Fruit fly (Drosophila melanogaster) whole organism, wandering third instar larva: ENCODE measurements around the gene UQCR-Q.
A peak's percentile ranks its signal among the peaks of the same experiment; 100 is the strongest.

ENCODE experiments used
- Abd-B ChIP-seq: fragments of >200 bp; optimal IDR thresholded peaks from 2 replicates; lab custom pipeline; 2017; ENCODE audit warnings: missing biosample characterization, missing genetic modification characterization
- CG32264 ChIP-seq: fragments of 200-800 bp; sonication (Bioruptor generic); optimal IDR thresholded peaks from 2 replicates; lab custom pipeline; 2016; ENCODE audit warnings: missing biosample characterization, missing genetic modification characterization
- CG9705 ChIP-seq: fragments of 200-800 bp; sonication (Bioruptor generic); optimal IDR thresholded peaks from 2 replicates; lab custom pipeline; 2018; ENCODE audit warnings: missing biosample characterization, mild to moderate bottlenecking, missing genetic modification characterization
- CrebA ChIP-seq: fragments of 200-800 bp; sonication (Bioruptor generic); optimal IDR thresholded peaks from 2 replicates; lab custom pipeline; 2016; ENCODE audit warnings: missing biosample characterization, mild to moderate bottlenecking, missing genetic modification characterization, borderline replicate concordance
- Dfd ChIP-seq: fragments of >200 bp; optimal IDR thresholded peaks from 2 replicates; lab custom pipeline; 2017; ENCODE audit warnings: missing biosample characterization, missing genetic modification characterization
- Dif ChIP-seq: fragments of 200-275, 200-300 bp; sonication (Bioruptor generic); optimal IDR thresholded peaks from 2 replicates; lab custom pipeline; 2018; ENCODE audit warnings: missing biosample characterization, missing genetic modification characterization; ENCODE audit not compliant: partially characterized antibody
- GATAd ChIP-seq: sonication (Bioruptor generic); optimal IDR thresholded peaks from 2 replicates; lab custom pipeline; 2016; ENCODE audit warnings: missing biosample characterization, missing genetic modification characterization
- HLH106 ChIP-seq: fragments of 200-800 bp; optimal IDR thresholded peaks from 3 replicates; lab custom pipeline; 2019; ENCODE audit warnings: missing biosample characterization, mild to moderate bottlenecking, missing genetic modification characterization, moderate library complexity
- Hnf4 ChIP-seq: fragments of 200-800 bp; sonication (Bioruptor generic); optimal IDR thresholded peaks from 2 replicates; lab custom pipeline; 2016; ENCODE audit warnings: missing biosample characterization, mild to moderate bottlenecking, missing genetic modification characterization
- Hr78 ChIP-seq: fragments of >200 bp; optimal IDR thresholded peaks from 2 replicates; lab custom pipeline; 2017; ENCODE audit warnings: missing biosample characterization, missing genetic modification characterization
- Hr83 ChIP-seq: fragments of 200-300 bp; sonication (Bioruptor generic); optimal IDR thresholded peaks from 2 replicates; lab custom pipeline; 2016; ENCODE audit warnings: missing biosample characterization, mild to moderate bottlenecking, missing genetic modification characterization, moderate library complexity; ENCODE audit not compliant: poor library complexity, severe bottlenecking
- Jra ChIP-seq: sonication (Bioruptor generic); optimal IDR thresholded peaks from 2 replicates; lab custom pipeline; 2016; ENCODE audit warnings: missing biosample characterization, missing genetic modification characterization
- Mio ChIP-seq: sonication (Bioruptor generic); optimal IDR thresholded peaks from 2 replicates; lab custom pipeline; 2016; ENCODE audit warnings: missing biosample characterization, missing genetic modification characterization
- Myc ChIP-seq: fragments of >200 bp; optimal IDR thresholded peaks from 2 replicates; lab custom pipeline; 2017
- N ChIP-seq: fragments of >200 bp; optimal IDR thresholded peaks from 2 replicates; lab custom pipeline; 2018; ENCODE audit warnings: missing biosample characterization, missing external identifiers, missing genetic modification characterization
- OdsH ChIP-seq: fragments of 200-800 bp; sonication (Bioruptor generic); optimal IDR thresholded peaks from 2 replicates; lab custom pipeline; 2016; ENCODE audit warnings: missing biosample characterization, mild to moderate bottlenecking, missing genetic modification characterization
- Rel ChIP-seq, 2 experiments: fragments of 200-800 bp; sonication (Bioruptor generic) in 1 of 2; optimal IDR thresholded peaks; 2 replicates in 1 of 2; 3 replicates in 1 of 2; lab custom pipeline; 2016 to 2019; ENCODE audit warnings: mild to moderate bottlenecking in 2 of 2, missing biosample characterization in 2 of 2, missing genetic modification characterization in 2 of 2, moderate library complexity in 1 of 2
- Sp1 ChIP-seq: fragments of 200-800 bp; sonication (Bioruptor generic); optimal IDR thresholded peaks from 3 replicates; lab custom pipeline; 2019; ENCODE audit warnings: missing biosample characterization, mild to moderate bottlenecking, missing genetic modification characterization, moderate library complexity
- Vsx2 ChIP-seq: fragments of 200-300, 225-300 bp; sonication (Bioruptor generic); optimal IDR thresholded peaks from 2 replicates; lab custom pipeline; 2018; ENCODE audit warnings: missing biosample characterization, missing genetic modification characterization; ENCODE audit not compliant: partially characterized antibody
- br ChIP-seq: fragments of 200-800 bp; sonication (Bioruptor generic); optimal IDR thresholded peaks from 2 replicates; lab custom pipeline; 2016; ENCODE audit warnings: missing biosample characterization, missing genetic modification characterization
- brk ChIP-seq: fragments of 200-800 bp; sonication (Bioruptor generic); optimal IDR thresholded peaks from 2 replicates; lab custom pipeline; 2016; ENCODE audit warnings: missing biosample characterization, mild to moderate bottlenecking, missing genetic modification characterization
- dl ChIP-seq, 2 experiments: fragments of 175-275, 200-275 bp in 1 of 2; fragments of 200-275 bp in 1 of 2; sonication (Bioruptor generic); optimal IDR thresholded peaks; lab custom pipeline; 2018; ENCODE audit warnings: mild to moderate bottlenecking in 2 of 2, missing biosample characterization in 2 of 2, missing genetic modification characterization in 2 of 2, moderate library complexity in 2 of 2; ENCODE audit not compliant: partially characterized antibody in 2 of 2, insufficient read depth in 1 of 2
- dmrt93B ChIP-seq: fragments of 200-800 bp; sonication (Bioruptor generic); optimal IDR thresholded peaks from 2 replicates; lab custom pipeline; 2018; ENCODE audit warnings: missing biosample characterization, mild to moderate bottlenecking, missing genetic modification characterization
- dsf ChIP-seq: sonication (Bioruptor generic); optimal IDR thresholded peaks from 2 replicates; lab custom pipeline; 2016; ENCODE audit warnings: missing biosample characterization, missing genetic modification characterization, borderline replicate concordance
- ey ChIP-seq: fragments of 200-800 bp; sonication (Bioruptor generic); optimal IDR thresholded peaks from 2 replicates; lab custom pipeline; 2016; ENCODE audit warnings: missing biosample characterization, missing genetic modification characterization
- foxo ChIP-seq, 2 experiments: fragments of 200-800 bp; sonication (Bioruptor generic); optimal IDR thresholded peaks; 2 replicates in 1 of 2; 3 replicates in 1 of 2; lab custom pipeline; 2016 to 2017; ENCODE audit warnings: missing biosample characterization in 2 of 2, missing genetic modification characterization in 2 of 2
- fru ChIP-seq: fragments of 200-800 bp; sonication (Bioruptor generic); optimal IDR thresholded peaks from 3 replicates; lab custom pipeline; 2016; ENCODE audit warnings: missing biosample characterization, mild to moderate bottlenecking, missing genetic modification characterization
- h ChIP-seq: fragments of 200-800 bp; sonication (Bioruptor generic); optimal IDR thresholded peaks from 3 replicates; lab custom pipeline; 2016; ENCODE audit warnings: missing biosample characterization, mild to moderate bottlenecking, missing genetic modification characterization
- jim ChIP-seq: fragments of 175-275, 200-325 bp; sonication (Bioruptor generic); optimal IDR thresholded peaks from 2 replicates; lab custom pipeline; 2016; ENCODE audit warnings: missing biosample characterization, mild to moderate bottlenecking, missing genetic modification characterization
- lola ChIP-seq: fragments of >200 bp; optimal IDR thresholded peaks from 2 replicates; lab custom pipeline; 2017; ENCODE audit warnings: missing biosample characterization, missing genetic modification characterization
- pan ChIP-seq: fragments of >200 bp; optimal IDR thresholded peaks from 2 replicates; lab custom pipeline; 2017
- psq ChIP-seq: fragments of 200-800 bp; sonication (Bioruptor generic); optimal IDR thresholded peaks from 3 replicates; lab custom pipeline; 2017; ENCODE audit warnings: missing biosample characterization, mild to moderate bottlenecking, missing genetic modification characterization, moderate library complexity
- rgr ChIP-seq: fragments of 200-800 bp; sonication (Bioruptor generic); optimal IDR thresholded peaks from 3 replicates; lab custom pipeline; 2016; ENCODE audit warnings: missing biosample characterization, mild to moderate bottlenecking, missing genetic modification characterization
- sage ChIP-seq: fragments of 200-800 bp; sonication (Bioruptor generic); optimal IDR thresholded peaks from 2 replicates; lab custom pipeline; 2016; ENCODE audit warnings: missing biosample characterization, mild to moderate bottlenecking, missing genetic modification characterization
- sv ChIP-seq: fragments of 200-800 bp; sonication (Bioruptor generic); optimal IDR thresholded peaks from 3 replicates; lab custom pipeline; 2016; ENCODE audit warnings: missing biosample characterization, missing genetic modification characterization
- tai ChIP-seq: sonication (Bioruptor generic); optimal IDR thresholded peaks from 2 replicates; lab custom pipeline; 2016; ENCODE audit warnings: missing biosample characterization, missing genetic modification characterization
- usp ChIP-seq: fragments of >200 bp; optimal IDR thresholded peaks from 2 replicates; lab custom pipeline; 2017; ENCODE audit warnings: missing biosample characterization, missing genetic modification characterization
- woc ChIP-seq: sonication (Bioruptor generic); optimal IDR thresholded peaks from 2 replicates; lab custom pipeline; 2016; ENCODE audit warnings: missing biosample characterization, mild to moderate bottlenecking, missing genetic modification characterization

The UQCR-Q gene

dm6 chr3L:17430957-17431585, 43.5 kb upstream of the UQCR-Q start:
- peak; percentile 5 for TF ChIP-seq h
- TF ChIP-seq rgr, result no peak
- no peak for TF ChIP-seq Jra (GFP tag; lab: Kevin White, UChicago)
- peak; percentile 21 for TF ChIP-seq CG32264 (GFP tag; lab: Kevin White, UChicago)
- no peak for TF ChIP-seq CG9705 (GFP tag; lab: Kevin White, UChicago)
- TF ChIP-seq foxo (GFP tag; optimal IDR thresholded peaks at IDR 0.05; lab: Kevin White, UChicago), result peak in 1 of 2 experiments; percentile 33
- peak; percentile 14 for TF ChIP-seq br
- TF ChIP-seq ey (GFP tag; lab: Kevin White, UChicago), result peak; percentile 22
- TF ChIP-seq fru (GFP tag; lab: Kevin White, UChicago), result peak; percentile 47
- TF ChIP-seq woc, result peak; percentile 20

DNA sequence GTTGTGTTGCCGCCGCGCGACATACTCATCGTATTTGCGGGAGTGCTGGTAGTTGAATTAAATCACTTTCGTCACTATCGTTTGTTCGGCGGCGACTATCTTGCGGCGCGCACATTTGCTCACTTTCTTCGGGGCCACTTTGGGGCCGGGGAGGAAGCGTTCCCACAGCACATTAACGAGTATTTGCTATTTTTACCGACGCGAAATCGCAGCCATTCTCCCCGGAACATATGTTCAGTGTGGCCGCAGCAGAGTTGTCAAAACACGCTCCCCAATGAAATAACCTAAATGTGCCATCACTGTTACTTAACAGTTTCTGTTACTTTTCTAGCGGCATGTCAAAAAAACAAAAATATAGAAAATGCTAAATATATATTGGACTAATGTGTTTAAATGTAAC, 41.6 kb upstream of the UQCR-Q start, which contains the start of gene frc:
frc (minus strand) TSS at position 244 of the 400 bp plus-strand sequence.
- TF ChIP-seq Rel (GFP tag; optimal IDR thresholded peaks at IDR 0.05; lab: Kevin White, UChicago), result no peak
- TF ChIP-seq Rel (tag; optimal IDR thresholded peaks at IDR 0.05; lab: Kevin White, UChicago), result peak; percentile 5
- no peak for TF ChIP-seq ey (GFP tag; lab: Kevin White, UChicago)
- TF ChIP-seq, all 38 proteins: peak for 1

DNA sequence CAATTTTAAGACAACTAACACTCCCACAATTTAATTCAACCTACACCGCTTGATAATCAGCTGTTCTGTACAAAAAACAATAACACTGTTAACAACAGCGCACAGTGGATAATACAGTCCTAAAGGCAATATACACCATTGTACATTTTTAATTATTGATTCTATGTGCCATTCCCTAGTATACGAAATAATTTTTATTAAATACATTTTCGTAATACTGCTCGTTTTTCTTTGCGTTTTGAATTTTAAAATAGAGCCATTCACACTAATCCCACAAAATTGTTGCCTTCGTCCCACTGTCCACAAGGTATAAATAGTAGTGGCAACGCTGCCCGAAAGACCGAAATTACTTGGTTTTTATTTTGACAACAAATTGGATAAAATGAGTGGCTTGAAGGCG, 41.0 kb upstream of the UQCR-Q start, which contains the start of the genes Coq4 and CG32176:
Coq4 (minus strand) TSS at position 67 of the 400 bp plus-strand sequence.
CG32176 (plus strand) TSS at position 314 of the 400 bp plus-strand sequence.
- TF ChIP-seq dmrt93B (GFP tag; lab: Kevin White, UChicago) (peak; percentile 92), dl (GFP tag; optimal IDR thresholded peaks at IDR 0.05; lab: Kevin White, UChicago; ENCODE audit: insufficient read depth in 1 of 2, partially characterized antibody in 2 of 2) (no peak), foxo (GFP tag; optimal IDR thresholded peaks at IDR 0.05; lab: Kevin White, UChicago) (peak; percentile 90 to 99), h (peak; percentile 98), Hr83 (GFP tag; lab: Kevin White, UChicago) (peak; percentile 91), Vsx2 (GFP tag; lab: Kevin White, UChicago) (no peak), Mio (GFP tag; lab: Kevin White, UChicago) (peak; percentile 82), rgr (peak; percentile 99), br (peak; percentile 98), Myc (lab: Kevin White, UChicago) (no peak), CG32264 (GFP tag; lab: Kevin White, UChicago) (peak; percentile 94), OdsH (peak; percentile 96), sv (GFP tag; lab: Kevin White, UChicago) (peak; percentile 99), usp (GFP tag; lab: Kevin White, UChicago) (no peak), woc (peak; percentile 96), CG9705 (GFP tag; lab: Kevin White, UChicago) (peak; percentile 95), dsf (peak; percentile 95), psq (peak; percentile 92), brk (GFP tag; lab: Kevin White, UChicago) (peak; percentile 95), Jra (GFP tag; lab: Kevin White, UChicago) (peak; percentile 96), Abd-B (GFP tag; lab: Kevin White, UChicago) (no peak), Rel (GFP tag; optimal IDR thresholded peaks at IDR 0.05; lab: Kevin White, UChicago) (peak; percentile 42), Rel (tag; optimal IDR thresholded peaks at IDR 0.05; lab: Kevin White, UChicago) (peak; percentile 82), Sp1 (GFP tag; lab: Kevin White, UChicago) (peak; percentile 94), pan (no peak), jim (GFP tag; lab: Kevin White, UChicago) (peak; percentile 46), Hr78 (GFP tag; lab: Kevin White, UChicago) (no peak), Dif (no peak), lola (GFP tag; lab: Kevin White, UChicago) (no peak), CrebA (GFP tag; lab: Kevin White, UChicago) (no peak), sage (GFP tag; lab: Kevin White, UChicago) (peak; percentile 88), HLH106 (tag; lab: Kevin White, UChicago) (peak; percentile 97), GATAd (GFP tag; lab: Kevin White, UChicago) (peak; percentile 96), ey (GFP tag; lab: Kevin White, UChicago) (peak; percentile 98), fru (GFP tag; lab: Kevin White, UChicago) (peak; percentile 97), Hnf4 (peak; percentile 98), tai (GFP tag; lab: Kevin White, UChicago) (peak; percentile 97), Dfd (GFP tag; lab: Kevin White, UChicago) (no peak), N (GFP tag; lab: Kevin White, UChicago) (no peak)
